Fruit fly (Drosophila melanogaster) whole organism, adult: ENCODE measurements around the gene CG6398.

Experiments used
- CG11617 ChIP-seq: fragments of 200-800 bp; sonication (Bioruptor generic); optimal IDR thresholded peaks from 2 replicates; lab custom pipeline; 2017; ENCODE audit warnings: mild to moderate bottlenecking, missing biosample characterization, missing genetic modification reagents, missing genetic modification characterization
- CG12768 ChIP-seq: fragments of 200-800 bp; sonication (Bioruptor generic); optimal IDR thresholded peaks from 2 replicates; lab custom pipeline; 2017; ENCODE audit warnings: missing biosample characterization, missing genetic modification characterization, mild to moderate bottlenecking, moderate library complexity, missing genetic modification reagents
- CG14711 ChIP-seq: fragments of 200-800 bp; sonication (Bioruptor generic); optimal IDR thresholded peaks from 2 replicates; lab custom pipeline; 2018; ENCODE audit warnings: missing biosample characterization, mild to moderate bottlenecking, missing genetic modification characterization, moderate library complexity
- CG1620 ChIP-seq: fragments of 200-800 bp; sonication (Bioruptor generic); optimal IDR thresholded peaks from 2 replicates; lab custom pipeline; 2016; ENCODE audit warnings: missing biosample characterization, missing genetic modification characterization
- CG33017 ChIP-seq: fragments of 200-800 bp; sonication (Bioruptor generic); optimal IDR thresholded peaks from 2 replicates; lab custom pipeline; 2018; ENCODE audit warnings: missing biosample characterization, mild to moderate bottlenecking, missing genetic modification characterization, moderate library complexity
- CG5204 ChIP-seq: fragments of 200-800 bp; sonication (Bioruptor generic); optimal IDR thresholded peaks from 2 replicates; lab custom pipeline; 2016; ENCODE audit warnings: missing biosample characterization, missing genetic modification characterization
- CG7045 ChIP-seq: fragments of 200-800 bp; sonication (Bioruptor generic); optimal IDR thresholded peaks from 2 replicates; lab custom pipeline; 2017; ENCODE audit warnings: missing biosample characterization, mild to moderate bottlenecking, missing genetic modification characterization
- CG7101 ChIP-seq: fragments of 200-800 bp; sonication (Bioruptor generic); optimal IDR thresholded peaks from 2 replicates; lab custom pipeline; 2018; ENCODE audit warnings: missing biosample characterization, mild to moderate bottlenecking, missing genetic modification characterization, moderate library complexity
- Clk ChIP-seq: fragments of 200-800 bp; sonication (Bioruptor generic); optimal IDR thresholded peaks from 2 replicates; lab custom pipeline; 2017; ENCODE audit warnings: missing biosample characterization, missing genetic modification characterization
- Crg-1 ChIP-seq: fragments of 200-800 bp; sonication (Bioruptor generic); optimal IDR thresholded peaks from 2 replicates; lab custom pipeline; 2016; ENCODE audit warnings: missing biosample characterization, missing genetic modification characterization
- Hr96 ChIP-seq: fragments of 200-800 bp; sonication (Bioruptor generic); optimal IDR thresholded peaks from 2 replicates; lab custom pipeline; 2016; ENCODE audit warnings: missing biosample characterization, missing genetic modification characterization
- Mnt ChIP-seq: fragments of 200-800 bp; sonication (Bioruptor generic); optimal IDR thresholded peaks from 2 replicates; lab custom pipeline; 2016; ENCODE audit warnings: missing biosample characterization, mild to moderate bottlenecking, missing genetic modification characterization
- bab1 ChIP-seq: fragments of 200-800 bp; sonication (Bioruptor generic); optimal IDR thresholded peaks from 3 replicates; lab custom pipeline; 2019; ENCODE audit warnings: missing biosample characterization, mild to moderate bottlenecking, missing genetic modification characterization, moderate library complexity
- cic ChIP-seq: fragments of 200-800 bp; sonication (Bioruptor generic); optimal IDR thresholded peaks from 2 replicates; lab custom pipeline; 2017; ENCODE audit warnings: missing biosample characterization, mild to moderate bottlenecking, missing genetic modification characterization, moderate library complexity
- cnc ChIP-seq, 2 experiments: fragments of >200 bp; optimal IDR thresholded peaks; 2 replicates each; lab custom pipeline; 2017
- kay ChIP-seq: fragments of 200-800 bp; sonication (Bioruptor generic); peaks from one replicate; lab custom pipeline; 2016; ENCODE audit warnings: missing biosample characterization, missing genetic modification characterization, borderline replicate concordance
- ovo ChIP-seq: fragments of 200-800 bp; sonication (Bioruptor generic); optimal IDR thresholded peaks from 2 replicates; lab custom pipeline; 2016; ENCODE audit warnings: missing biosample characterization, missing genetic modification characterization
- pad ChIP-seq: fragments of 200-800 bp; sonication (Bioruptor generic); optimal IDR thresholded peaks from 3 replicates; lab custom pipeline; 2017; ENCODE audit warnings: missing biosample characterization, missing genetic modification characterization, mild to moderate bottlenecking, moderate library complexity, missing genetic modification reagents
- tj ChIP-seq: fragments of 200-800 bp; sonication (Bioruptor generic); optimal IDR thresholded peaks from 3 replicates; lab custom pipeline; 2017; ENCODE audit warnings: missing biosample characterization, mild to moderate bottlenecking, missing genetic modification characterization, moderate library complexity
- toe ChIP-seq: fragments of 200-800 bp; sonication (Bioruptor generic); optimal IDR thresholded peaks from 2 replicates; lab custom pipeline; 2016; ENCODE audit warnings: missing biosample characterization, missing genetic modification characterization

CG6398 gene

DNA sequence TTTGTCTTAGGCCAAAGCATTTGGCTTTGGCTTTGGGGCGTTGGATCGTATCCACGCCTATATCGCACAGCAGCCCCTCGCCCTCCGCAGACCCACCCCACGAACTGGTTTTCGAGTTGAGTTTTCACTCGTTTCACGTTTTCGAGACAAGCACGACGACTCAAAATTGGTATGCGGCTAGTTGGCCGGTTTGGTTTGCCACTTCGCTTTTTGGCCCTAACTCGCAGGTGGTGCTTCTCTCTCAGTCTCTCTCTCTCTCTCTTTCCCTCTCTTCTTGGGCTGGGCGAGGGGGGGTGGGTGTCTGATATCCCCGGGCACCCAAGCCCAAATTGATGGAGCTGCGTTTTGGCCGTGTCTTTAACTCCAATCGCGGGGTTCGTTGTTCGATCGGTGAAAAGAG, 3.4 kb downstream of the CG6398 start:
- no peak for TF ChIP-seq CG5204 (GFP tag; lab: Kevin White, UChicago)
- no peak for TF ChIP-seq CG12768 (GFP tag; lab: Kevin White, UChicago)

DNA sequence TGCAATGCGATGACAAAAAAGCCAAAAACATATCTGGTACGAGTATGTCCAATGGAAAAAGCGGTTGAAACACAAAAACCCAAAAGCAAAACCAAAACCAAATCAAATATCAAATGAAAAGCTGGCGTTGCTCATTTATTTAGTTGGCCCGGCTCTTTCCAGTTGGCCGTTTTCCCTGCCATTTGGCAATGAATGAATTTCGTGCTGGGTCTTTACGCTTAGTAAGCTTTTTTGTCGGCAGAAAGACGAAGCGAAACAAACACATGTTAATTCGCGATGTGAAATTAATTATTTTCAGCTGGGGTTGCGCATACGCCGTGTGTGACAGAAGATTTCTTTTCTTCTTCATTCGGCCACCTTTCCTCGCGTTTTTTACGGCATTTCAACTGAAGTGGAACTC, 4.1 kb downstream of the CG6398 start:
- TF ChIP-seq CG33017 (tag; lab: Kevin White, UChicago) (no peak), tj (GFP tag; lab: Kevin White, UChicago) (peak; percentile 99)

DNA sequence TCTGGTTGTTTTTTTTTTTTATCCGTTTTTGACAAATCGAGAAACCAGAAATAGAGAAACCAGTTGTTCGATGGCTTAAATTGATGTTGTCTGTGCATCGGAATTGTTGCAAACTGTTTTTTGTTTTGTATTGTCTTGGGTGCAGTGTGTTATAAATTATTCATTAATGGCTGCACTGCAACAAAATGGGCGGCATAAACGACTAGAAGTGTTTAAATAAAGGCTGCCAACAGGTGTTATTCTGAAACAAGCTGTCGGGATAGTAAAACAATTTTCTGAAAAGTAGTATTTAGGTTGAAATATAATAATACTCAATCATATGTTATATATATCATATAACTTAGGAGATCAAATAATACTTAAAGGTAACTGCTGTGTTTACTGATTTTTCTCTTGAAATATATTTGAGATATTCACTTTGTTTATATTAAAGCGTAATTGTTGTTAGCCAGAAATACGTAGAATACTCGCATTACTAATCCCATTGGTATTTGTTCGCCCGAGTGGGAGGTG, 5.8 kb downstream of the CG6398 start:
- no peak for TF ChIP-seq Hr96 (GFP tag; lab: Kevin White, UChicago)
- TF ChIP-seq CG11617 (GFP tag; lab: Kevin White, UChicago), result no peak
- TF ChIP-seq pad (GFP tag; lab: Kevin White, UChicago), result no peak
- no peak for TF ChIP-seq CG5204 (GFP tag; lab: Kevin White, UChicago)
- no peak for TF ChIP-seq CG1620 (GFP tag; lab: Kevin White, UChicago)

DNA sequence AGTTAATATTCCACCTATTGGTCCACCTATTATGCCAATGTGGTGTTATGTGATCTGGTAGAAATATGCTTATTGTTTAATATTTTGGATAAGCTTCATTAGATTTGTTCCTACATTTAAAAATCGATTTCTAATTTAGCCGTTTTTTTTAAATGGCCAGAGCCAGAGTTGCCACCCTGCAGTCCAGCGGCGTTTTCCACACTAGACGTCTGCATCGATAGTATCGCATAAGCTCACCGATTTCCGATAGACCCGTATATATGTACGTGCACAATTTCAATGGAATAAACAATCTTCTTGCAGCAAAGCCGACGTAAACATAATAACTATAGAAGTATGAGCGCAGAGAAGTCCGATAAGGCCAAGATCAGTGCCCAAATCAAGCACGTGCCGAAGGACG, 11.3 kb downstream of the CG6398 start, which contains the start of gene Taf9:
Taf9 (plus strand) TSS at position 239 of the 400 bp plus-strand sequence.
- peak; percentile 47 for TF ChIP-seq CG1620 (GFP tag; lab: Kevin White, UChicago)
- TF ChIP-seq Mnt (GFP tag; lab: Kevin White, UChicago), result peak; percentile 23
- no peak for TF ChIP-seq Hr96 (GFP tag; lab: Kevin White, UChicago)
- TF ChIP-seq cic, result peak; percentile 25
- peak; percentile 26 for TF ChIP-seq Crg-1
- no peak for TF ChIP-seq kay
- TF ChIP-seq ovo, result no peak
- no peak for TF ChIP-seq CG33017 (tag; lab: Kevin White, UChicago)
- TF ChIP-seq pad (GFP tag; lab: Kevin White, UChicago), result peak; percentile 7
- TF ChIP-seq CG14711, result peak; percentile 36
- TF ChIP-seq CG7045 (GFP tag; lab: Kevin White, UChicago), result no peak
- peak; percentile 69 for TF ChIP-seq bab1 (GFP tag; lab: Kevin White, UChicago)

DNA sequence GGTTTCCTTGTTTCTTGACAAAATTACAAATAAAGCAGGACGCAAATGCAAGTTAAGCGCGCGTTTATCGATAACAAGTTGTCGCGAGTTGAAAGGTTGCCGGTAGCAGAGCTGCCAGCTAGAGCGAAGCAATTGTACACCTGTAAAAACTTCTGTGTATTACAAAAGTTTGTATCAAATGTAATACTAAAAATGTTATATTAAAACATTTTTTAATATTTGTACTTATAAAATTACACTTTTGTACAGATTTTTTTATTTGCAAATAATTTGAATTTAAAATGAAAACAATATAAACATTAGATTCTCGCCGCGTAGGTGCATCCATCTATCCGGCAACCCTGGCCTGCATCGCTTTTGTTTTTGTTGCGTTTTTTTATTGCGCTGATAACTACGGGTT, 14.0 kb downstream of the CG6398 start, which contains the start of the genes CG8142 and Ucp4A:
CG8142 (minus strand) TSS at position 82 of the 400 bp plus-strand sequence.
Ucp4A (plus strand) TSS at position 327 of the 400 bp plus-strand sequence.
- TF ChIP-seq bab1 (GFP tag; lab: Kevin White, UChicago), result peak; percentile 96
- peak; percentile 85 for TF ChIP-seq CG7045 (GFP tag; lab: Kevin White, UChicago)
- TF ChIP-seq CG7101 (tag; lab: Kevin White, UChicago), result peak; percentile 96
- TF ChIP-seq CG1620 (GFP tag; lab: Kevin White, UChicago), result peak; percentile 85
- peak; percentile 16 for TF ChIP-seq cic
- peak; percentile 81 for TF ChIP-seq CG33017 (tag; lab: Kevin White, UChicago)
- TF ChIP-seq Mnt (GFP tag; lab: Kevin White, UChicago), result peak; percentile 79
- peak; percentile 96 for TF ChIP-seq CG14711
- peak; percentile 73 for TF ChIP-seq ovo
- TF ChIP-seq Crg-1, result peak; percentile 85
- TF ChIP-seq CG12768 (GFP tag; lab: Kevin White, UChicago), result peak; percentile 85
- TF ChIP-seq tj (GFP tag; lab: Kevin White, UChicago), result peak; percentile 74
- peak; percentile 69 for TF ChIP-seq Clk (GFP tag; lab: Kevin White, UChicago)
- peak; percentile 92 for TF ChIP-seq CG11617 (GFP tag; lab: Kevin White, UChicago)
- TF ChIP-seq cnc (optimal IDR thresholded peaks at IDR 0.05; lab: Kevin White, UChicago), result no peak
- no peak for TF ChIP-seq kay
- TF ChIP-seq Hr96 (GFP tag; lab: Kevin White, UChicago), result no peak
- TF ChIP-seq pad (GFP tag; lab: Kevin White, UChicago), result peak; percentile 85
- peak; percentile 74 for TF ChIP-seq toe (GFP tag; lab: Kevin White, UChicago)
- no peak for TF ChIP-seq CG5204 (GFP tag; lab: Kevin White, UChicago)

DNA sequence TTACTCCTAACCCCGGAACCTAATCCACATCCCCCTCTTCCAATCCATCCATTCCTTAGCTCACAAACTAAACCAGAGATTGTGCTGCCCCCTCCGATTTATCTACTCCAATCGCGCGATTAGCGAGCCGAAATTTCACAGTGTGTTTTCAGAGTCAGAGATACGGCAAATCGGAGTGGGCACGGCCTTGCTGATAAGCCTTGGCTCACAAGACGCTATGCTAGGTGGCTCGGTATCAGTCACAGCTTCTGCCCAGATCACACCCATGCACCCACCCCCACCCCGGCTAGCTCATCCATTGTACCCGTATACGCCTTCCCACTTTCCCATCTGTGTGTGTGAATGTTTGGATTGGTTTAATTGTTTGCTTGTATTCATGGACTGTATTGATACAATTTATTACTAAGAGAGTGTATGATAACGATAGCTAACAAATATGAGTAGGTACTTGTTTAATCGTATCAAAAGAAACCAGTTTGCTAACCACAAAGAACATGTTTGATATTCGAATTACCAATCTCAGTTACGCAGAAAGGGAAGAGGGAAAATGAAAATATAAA, 15.3 kb downstream of the CG6398 start:
- no peak for TF ChIP-seq CG33017 (tag; lab: Kevin White, UChicago)
- peak; percentile 19 for TF ChIP-seq cic
- no peak for TF ChIP-seq CG5204 (GFP tag; lab: Kevin White, UChicago)

DNA sequence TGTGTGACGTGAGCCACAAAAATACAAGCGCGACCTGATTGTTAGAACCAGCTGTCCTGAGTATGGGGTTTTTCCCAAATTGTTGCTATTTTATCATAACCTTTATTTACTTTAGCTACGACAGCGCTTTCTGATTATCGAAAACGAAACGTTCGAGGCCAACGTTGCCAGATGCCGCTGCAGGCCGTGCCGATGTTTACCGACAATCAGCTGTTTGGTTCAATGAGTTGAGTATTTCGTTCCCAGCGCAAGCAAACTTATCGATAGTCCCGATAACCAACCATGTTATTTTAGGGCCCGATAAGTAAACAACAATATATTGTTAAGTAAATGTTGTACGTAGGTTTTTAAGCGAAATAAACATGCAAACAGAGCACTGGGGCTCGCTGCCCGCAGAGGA, 19.6 kb downstream of the CG6398 start, which contains the start of the genes CG15814 and Spt7:
CG15814 (minus strand) TSS at position 164 of the 400 bp plus-strand sequence.
Spt7 (plus strand) TSS at position 282 of the 400 bp plus-strand sequence.
- TF ChIP-seq CG14711, result peak; percentile 8
- TF ChIP-seq cnc (optimal IDR thresholded peaks at IDR 0.05; lab: Kevin White, UChicago), result peak in 1 of 2 experiments; percentile 16
- no peak for TF ChIP-seq CG12768 (GFP tag; lab: Kevin White, UChicago)
- TF ChIP-seq CG11617 (GFP tag; lab: Kevin White, UChicago), result peak; percentile 65
- peak; percentile 51 for TF ChIP-seq pad (GFP tag; lab: Kevin White, UChicago)
- peak; percentile 61 for TF ChIP-seq tj (GFP tag; lab: Kevin White, UChicago)
- TF ChIP-seq ovo, result peak; percentile 72
- TF ChIP-seq Crg-1, result peak; percentile 69
- no peak for TF ChIP-seq kay
- TF ChIP-seq Hr96 (GFP tag; lab: Kevin White, UChicago), result no peak
- TF ChIP-seq cic, result peak; percentile 40
- no peak for TF ChIP-seq toe (GFP tag; lab: Kevin White, UChicago)
- TF ChIP-seq CG33017 (tag; lab: Kevin White, UChicago), result no peak
- peak; percentile 43 for TF ChIP-seq CG7101 (tag; lab: Kevin White, UChicago)
- no peak for TF ChIP-seq CG5204 (GFP tag; lab: Kevin White, UChicago)
- no peak for TF ChIP-seq Clk (GFP tag; lab: Kevin White, UChicago)
- peak; percentile 81 for TF ChIP-seq Mnt (GFP tag; lab: Kevin White, UChicago)
- TF ChIP-seq CG1620 (GFP tag; lab: Kevin White, UChicago), result peak; percentile 34
- TF ChIP-seq bab1 (GFP tag; lab: Kevin White, UChicago), result peak; percentile 69
